Fruit fly (Drosophila melanogaster) whole organism, wandering third instar larva: ENCODE results near the gene Tis11.

Experiments
- Abd-B ChIP-seq: fragments of >200 bp; optimal IDR thresholded peaks from 2 replicates; lab custom pipeline; 2017; ENCODE audit warnings: missing biosample characterization, missing genetic modification characterization
- CG32264 ChIP-seq: fragments of 200-800 bp; sonication (Bioruptor generic); optimal IDR thresholded peaks from 2 replicates; lab custom pipeline; 2016; ENCODE audit warnings: missing biosample characterization, missing genetic modification characterization
- CG9705 ChIP-seq: fragments of 200-800 bp; sonication (Bioruptor generic); optimal IDR thresholded peaks from 2 replicates; lab custom pipeline; 2018; ENCODE audit warnings: missing biosample characterization, mild to moderate bottlenecking, missing genetic modification characterization
- CrebA ChIP-seq: fragments of 200-800 bp; sonication (Bioruptor generic); optimal IDR thresholded peaks from 2 replicates; lab custom pipeline; 2016; ENCODE audit warnings: missing biosample characterization, mild to moderate bottlenecking, missing genetic modification characterization, borderline replicate concordance
- Dfd ChIP-seq: fragments of >200 bp; optimal IDR thresholded peaks from 2 replicates; lab custom pipeline; 2017; ENCODE audit warnings: missing biosample characterization, missing genetic modification characterization
- Dif ChIP-seq: fragments of 200-275, 200-300 bp; sonication (Bioruptor generic); optimal IDR thresholded peaks from 2 replicates; lab custom pipeline; 2018; ENCODE audit warnings: missing biosample characterization, missing genetic modification characterization; ENCODE audit not compliant: partially characterized antibody
- GATAd ChIP-seq: sonication (Bioruptor generic); optimal IDR thresholded peaks from 2 replicates; lab custom pipeline; 2016; ENCODE audit warnings: missing biosample characterization, missing genetic modification characterization
- HLH106 ChIP-seq: fragments of 200-800 bp; optimal IDR thresholded peaks from 3 replicates; lab custom pipeline; 2019; ENCODE audit warnings: missing biosample characterization, mild to moderate bottlenecking, missing genetic modification characterization, moderate library complexity
- Hr83 ChIP-seq: fragments of 200-300 bp; sonication (Bioruptor generic); optimal IDR thresholded peaks from 2 replicates; lab custom pipeline; 2016; ENCODE audit warnings: missing biosample characterization, mild to moderate bottlenecking, missing genetic modification characterization, moderate library complexity; ENCODE audit not compliant: poor library complexity, severe bottlenecking
- Jra ChIP-seq: sonication (Bioruptor generic); optimal IDR thresholded peaks from 2 replicates; lab custom pipeline; 2016; ENCODE audit warnings: missing biosample characterization, missing genetic modification characterization
- Mio ChIP-seq: sonication (Bioruptor generic); optimal IDR thresholded peaks from 2 replicates; lab custom pipeline; 2016; ENCODE audit warnings: missing biosample characterization, missing genetic modification characterization
- Myc ChIP-seq: fragments of >200 bp; optimal IDR thresholded peaks from 2 replicates; lab custom pipeline; 2017
- N ChIP-seq: fragments of >200 bp; optimal IDR thresholded peaks from 2 replicates; lab custom pipeline; 2018; ENCODE audit warnings: missing biosample characterization, missing external identifiers, missing genetic modification characterization
- OdsH ChIP-seq: fragments of 200-800 bp; sonication (Bioruptor generic); optimal IDR thresholded peaks from 2 replicates; lab custom pipeline; 2016; ENCODE audit warnings: missing biosample characterization, mild to moderate bottlenecking, missing genetic modification characterization
- Rel ChIP-seq, 2 experiments: fragments of 200-800 bp; sonication (Bioruptor generic) in 1 of 2; optimal IDR thresholded peaks; 2 replicates in 1 of 2; 3 replicates in 1 of 2; lab custom pipeline; 2016 to 2019; ENCODE audit warnings: mild to moderate bottlenecking in 2 of 2, missing biosample characterization in 2 of 2, missing genetic modification characterization in 2 of 2, moderate library complexity in 1 of 2
- Sp1 ChIP-seq: fragments of 200-800 bp; sonication (Bioruptor generic); optimal IDR thresholded peaks from 3 replicates; lab custom pipeline; 2019; ENCODE audit warnings: missing biosample characterization, mild to moderate bottlenecking, missing genetic modification characterization, moderate library complexity
- Vsx2 ChIP-seq: fragments of 200-300, 225-300 bp; sonication (Bioruptor generic); optimal IDR thresholded peaks from 2 replicates; lab custom pipeline; 2018; ENCODE audit warnings: missing biosample characterization, missing genetic modification characterization; ENCODE audit not compliant: partially characterized antibody
- br ChIP-seq: fragments of 200-800 bp; sonication (Bioruptor generic); optimal IDR thresholded peaks from 2 replicates; lab custom pipeline; 2016; ENCODE audit warnings: missing biosample characterization, missing genetic modification characterization
- brk ChIP-seq: fragments of 200-800 bp; sonication (Bioruptor generic); optimal IDR thresholded peaks from 2 replicates; lab custom pipeline; 2016; ENCODE audit warnings: missing biosample characterization, mild to moderate bottlenecking, missing genetic modification characterization
- dmrt93B ChIP-seq: fragments of 200-800 bp; sonication (Bioruptor generic); optimal IDR thresholded peaks from 2 replicates; lab custom pipeline; 2018; ENCODE audit warnings: missing biosample characterization, mild to moderate bottlenecking, missing genetic modification characterization
- ey ChIP-seq: fragments of 200-800 bp; sonication (Bioruptor generic); optimal IDR thresholded peaks from 2 replicates; lab custom pipeline; 2016; ENCODE audit warnings: missing biosample characterization, missing genetic modification characterization
- foxo ChIP-seq, 2 experiments: fragments of 200-800 bp; sonication (Bioruptor generic); optimal IDR thresholded peaks; 2 replicates in 1 of 2; 3 replicates in 1 of 2; lab custom pipeline; 2016 to 2017; ENCODE audit warnings: missing biosample characterization in 2 of 2, missing genetic modification characterization in 2 of 2
- fru ChIP-seq: fragments of 200-800 bp; sonication (Bioruptor generic); optimal IDR thresholded peaks from 3 replicates; lab custom pipeline; 2016; ENCODE audit warnings: missing biosample characterization, mild to moderate bottlenecking, missing genetic modification characterization
- h ChIP-seq: fragments of 200-800 bp; sonication (Bioruptor generic); optimal IDR thresholded peaks from 3 replicates; lab custom pipeline; 2016; ENCODE audit warnings: missing biosample characterization, mild to moderate bottlenecking, missing genetic modification characterization
- jim ChIP-seq: fragments of 175-275, 200-325 bp; sonication (Bioruptor generic); optimal IDR thresholded peaks from 2 replicates; lab custom pipeline; 2016; ENCODE audit warnings: missing biosample characterization, mild to moderate bottlenecking, missing genetic modification characterization
- lola ChIP-seq: fragments of >200 bp; optimal IDR thresholded peaks from 2 replicates; lab custom pipeline; 2017; ENCODE audit warnings: missing biosample characterization, missing genetic modification characterization
- psq ChIP-seq: fragments of 200-800 bp; sonication (Bioruptor generic); optimal IDR thresholded peaks from 3 replicates; lab custom pipeline; 2017; ENCODE audit warnings: missing biosample characterization, mild to moderate bottlenecking, missing genetic modification characterization, moderate library complexity
- rgr ChIP-seq: fragments of 200-800 bp; sonication (Bioruptor generic); optimal IDR thresholded peaks from 3 replicates; lab custom pipeline; 2016; ENCODE audit warnings: missing biosample characterization, mild to moderate bottlenecking, missing genetic modification characterization
- sage ChIP-seq: fragments of 200-800 bp; sonication (Bioruptor generic); optimal IDR thresholded peaks from 2 replicates; lab custom pipeline; 2016; ENCODE audit warnings: missing biosample characterization, mild to moderate bottlenecking, missing genetic modification characterization
- tai ChIP-seq: sonication (Bioruptor generic); optimal IDR thresholded peaks from 2 replicates; lab custom pipeline; 2016; ENCODE audit warnings: missing biosample characterization, missing genetic modification characterization
- usp ChIP-seq: fragments of >200 bp; optimal IDR thresholded peaks from 2 replicates; lab custom pipeline; 2017; ENCODE audit warnings: missing biosample characterization, missing genetic modification characterization
- woc ChIP-seq: sonication (Bioruptor generic); optimal IDR thresholded peaks from 2 replicates; lab custom pipeline; 2016; ENCODE audit warnings: missing biosample characterization, mild to moderate bottlenecking, missing genetic modification characterization

Tis11 gene

dm6 chrX:12682403-12682958 lies 23.3 kb downstream of the Tis11 start:
- TF ChIP-seq Rel (GFP tag; optimal IDR thresholded peaks at IDR 0.05; lab: Kevin White, UChicago) (no peak), Rel (tag; optimal IDR thresholded peaks at IDR 0.05; lab: Kevin White, UChicago) (peak; percentile 23), tai (GFP tag; lab: Kevin White, UChicago) (no peak)

DNA sequence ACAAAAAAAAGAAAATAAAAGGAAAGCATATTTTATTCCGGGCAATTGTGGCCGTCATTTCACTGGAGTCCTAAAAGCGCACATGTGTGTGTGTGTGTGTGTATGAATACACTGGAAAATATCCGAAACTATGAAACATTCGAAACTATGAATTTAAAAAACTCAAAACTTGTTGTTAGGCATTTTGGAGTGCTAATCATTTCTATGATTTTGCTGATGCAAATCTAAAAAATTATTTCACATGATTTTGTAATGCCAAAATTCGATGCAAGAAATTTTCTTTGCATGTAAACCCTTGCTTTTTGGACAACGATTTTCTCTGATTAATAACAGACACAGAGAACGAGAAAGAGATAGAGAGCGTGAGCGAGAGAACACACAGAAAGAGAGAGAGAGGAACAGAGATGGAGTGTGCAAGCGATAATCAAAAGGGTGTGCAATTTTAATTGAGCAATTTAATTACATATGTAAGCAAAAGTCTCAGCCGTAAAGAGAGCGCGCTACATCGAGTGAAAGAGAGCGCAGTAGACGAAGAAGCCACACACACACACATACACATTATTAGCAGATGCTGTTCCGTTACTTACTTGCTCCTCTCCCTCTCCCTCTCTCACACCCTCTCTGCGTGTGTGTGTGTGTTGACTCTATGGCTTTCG lies 40.0 kb downstream of the Tis11 start:
- TF ChIP-seq woc (GFP tag; lab: Kevin White, UChicago): peak; percentile 14
- TF ChIP-seq foxo (GFP tag; optimal IDR thresholded peaks at IDR 0.05; lab: Kevin White, UChicago): peak in 1 of 2 experiments; percentile 52
- peak; percentile 7 for TF ChIP-seq psq (GFP tag; lab: Kevin White, UChicago)
- TF ChIP-seq CG9705 (GFP tag; lab: Kevin White, UChicago): peak; percentile 14
- no peak for TF ChIP-seq CrebA (GFP tag; lab: Kevin White, UChicago)
- peak; percentile 70 for TF ChIP-seq Sp1 (GFP tag; lab: Kevin White, UChicago)
- TF ChIP-seq fru: peak; percentile 50
- peak; percentile 65 for TF ChIP-seq HLH106 (tag; lab: Kevin White, UChicago)
- TF ChIP-seq rgr (GFP tag; lab: Kevin White, UChicago): peak; percentile 34
- peak; percentile 25 for TF ChIP-seq br
- TF ChIP-seq usp: no peak
- peak; percentile 36 for TF ChIP-seq ey (GFP tag; lab: Kevin White, UChicago)
- peak; percentile 54 for TF ChIP-seq h
- TF ChIP-seq dmrt93B: peak; percentile 17
- peak; percentile 40 for TF ChIP-seq OdsH
- TF ChIP-seq Vsx2: no peak

DNA sequence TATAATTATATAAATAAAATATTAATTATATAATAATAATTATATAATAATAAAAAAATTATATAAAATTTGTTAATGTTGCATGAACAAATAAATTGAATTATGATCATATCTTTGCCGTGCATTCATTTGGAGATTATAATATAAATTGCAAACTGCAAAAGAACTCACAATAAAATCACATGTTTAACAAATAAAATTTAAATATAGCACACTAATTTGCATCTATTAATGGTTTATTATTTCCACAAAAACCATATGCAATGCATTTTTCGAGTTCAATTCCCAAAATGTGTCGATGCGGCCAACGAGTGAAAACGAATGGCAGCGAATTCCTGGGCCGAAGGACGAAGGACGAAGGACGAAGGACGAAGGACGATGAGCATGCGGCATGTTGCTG lies 46.3 kb downstream of the Tis11 start, which contains the start of gene CG15725:
TSS of gene CG15725 (plus strand) at position 301 of the 400 bp plus-strand sequence.
- TF ChIP-seq Dif (GFP tag; lab: Kevin White, UChicago) (no peak), brk (GFP tag; lab: Kevin White, UChicago) (no peak), N (GFP tag; lab: Kevin White, UChicago) (no peak), Myc (lab: Kevin White, UChicago) (no peak), sage (no peak), lola (no peak), foxo (GFP tag; optimal IDR thresholded peaks at IDR 0.05; lab: Kevin White, UChicago) (no peak), OdsH (no peak), h (no peak), br (no peak), GATAd (no peak), CrebA (GFP tag; lab: Kevin White, UChicago) (no peak), Jra (no peak)

- TF ChIP-seq Dfd (GFP tag; lab: Kevin White, UChicago) (peak; percentile 90), CG32264 (no peak)
Measured at dm6 chrX:12708306-12708705, 49.1 kb downstream of the Tis11 start.

dm6 chrX:12718625-12719024 lies 59.4 kb downstream of the Tis11 start:
- TF ChIP-seq CG32264 (no peak), Jra (no peak), fru (no peak), dmrt93B (no peak), Hr83 (GFP tag; lab: Kevin White, UChicago) (no peak), Rel (GFP tag; optimal IDR thresholded peaks at IDR 0.05; lab: Kevin White, UChicago) (no peak), Rel (tag; optimal IDR thresholded peaks at IDR 0.05; lab: Kevin White, UChicago) (no peak), br (no peak), ey (GFP tag; lab: Kevin White, UChicago) (no peak), brk (GFP tag; lab: Kevin White, UChicago) (no peak), CG9705 (GFP tag; lab: Kevin White, UChicago) (no peak), usp (no peak), Dif (GFP tag; lab: Kevin White, UChicago) (no peak), jim (GFP tag; lab: Kevin White, UChicago) (no peak), Dfd (GFP tag; lab: Kevin White, UChicago) (no peak), Abd-B (no peak), Mio (GFP tag; lab: Kevin White, UChicago) (no peak), GATAd (no peak)
